Fruit fly (Drosophila melanogaster): ENCODE measurements around the gene Ir75a.
A peak's percentile ranks its signal among the peaks of the same experiment; 100 is the strongest.

Ir75a gene

dm6 chr3L:17846169-17846981, 28.7 kb upstream of the Ir75a start, which contains the start of the genes MED19 and CG7430 (continued):
- TF ChIP-seq Hr38 (GFP tag; optimal IDR thresholded peaks at IDR 0.05) (no peak), Hr4 (GFP tag; optimal IDR thresholded peaks at IDR 0.05) (no peak), CG16779 (tag; optimal IDR thresholded peaks at IDR 0.05) (no peak), dsx (GFP tag; optimal IDR thresholded peaks at IDR 0.05; ENCODE audit: poor library complexity, severe bottlenecking) (no peak), Eip78C (GFP tag) (peak; percentile 56), Gug (GFP tag; IDR thresholded peaks at IDR 0.05) (no peak), CG6276 (GFP tag; optimal IDR thresholded peaks at IDR 0.05) (no peak), Lpt (GFP tag; optimal IDR thresholded peaks at IDR 0.05) (no peak), CG11762 (GFP tag; optimal IDR thresholded peaks at IDR 0.05; ENCODE audit: insufficient read depth) (no peak), fd85E (GFP tag; optimal IDR thresholded peaks at IDR 0.05) (no peak), eg (GFP tag; IDR thresholded peaks at IDR 0.05) (peak; percentile 29; the same call in 1 of the 3 replicates), net (GFP tag; optimal IDR thresholded peaks at IDR 0.05) (no peak), CG10669 (GFP tag; optimal IDR thresholded peaks at IDR 0.05) (no peak), CG11902 (GFP tag; optimal IDR thresholded peaks at IDR 0.05) (no peak), Ets96B (tag; optimal IDR thresholded peaks at IDR 0.05) (no peak), CG6808 (GFP tag; optimal IDR thresholded peaks at IDR 0.05) (no peak), Met (GFP tag; optimal IDR thresholded peaks at IDR 0.05) (no peak), CG7368 (GFP tag; optimal IDR thresholded peaks at IDR 0.05) (no peak), CG6792 (GFP tag; optimal IDR thresholded peaks at IDR 0.05) (no peak), CG15336 (GFP tag; IDR thresholded peaks at IDR 0.05) (peak; percentile 51; the same call in 1 of the 2 replicates), Eip75B (GFP tag; optimal IDR thresholded peaks at IDR 0.05) (no peak), ss (GFP tag; optimal IDR thresholded peaks at IDR 0.05) (peak in 1 of 2 experiments; percentile 64), fkh (GFP tag; optimal IDR thresholded peaks at IDR 0.05) (no peak), svp (GFP tag) (peak; percentile 69), Sox15 (GFP tag; optimal IDR thresholded peaks at IDR 0.05) (no peak)

DNA sequence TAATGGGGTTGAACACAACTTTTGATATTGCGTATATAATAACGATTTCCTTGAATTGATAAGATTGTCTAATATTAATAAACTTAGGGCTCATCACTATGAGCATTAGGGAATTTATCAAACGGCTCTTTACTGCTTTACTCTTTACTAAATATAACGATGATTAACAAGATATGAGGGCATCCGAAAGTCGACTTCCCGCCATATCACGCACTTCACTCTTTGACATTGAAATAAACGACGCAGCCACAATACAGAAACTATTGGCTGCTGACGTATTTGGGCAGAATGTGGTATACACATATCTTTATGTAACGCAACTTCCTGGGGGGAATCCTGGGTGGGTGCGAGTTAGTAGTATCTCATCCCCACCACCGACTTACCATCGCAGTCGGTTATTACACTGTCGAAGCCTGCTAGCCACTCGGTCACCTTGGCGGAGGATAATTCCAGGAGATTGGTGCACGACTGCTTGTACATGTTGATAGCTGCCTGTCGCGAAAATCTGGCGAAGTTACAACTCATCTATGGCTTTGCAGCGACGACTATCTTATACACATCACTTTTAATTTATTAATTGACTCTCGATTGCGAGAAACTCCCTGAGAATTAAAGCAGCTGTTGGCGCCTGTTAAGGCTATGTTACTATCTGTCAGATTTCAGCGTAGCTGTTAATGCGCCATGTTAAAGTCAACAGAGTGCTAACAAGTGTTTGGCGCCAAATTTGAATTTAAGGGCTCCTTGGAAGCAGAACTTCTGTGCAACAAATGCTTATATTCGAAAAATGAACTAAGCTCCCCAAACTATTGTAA, 25.4 kb upstream of the Ir75a start, which contains the start of gene CG5567:
Gene CG5567 (minus strand): TSS at position 653 of the 812 bp plus-strand sequence.
- TF ChIP-seq Eip78C (GFP tag) (peak; percentile 56), CG11294 (GFP tag; IDR thresholded peaks at IDR 0.05) (no peak), cyc (GFP tag; optimal IDR thresholded peaks at IDR 0.05) (no peak), CG32006 (GFP tag; optimal IDR thresholded peaks at IDR 0.05) (peak; percentile 28), achi (GFP tag; optimal IDR thresholded peaks at IDR 0.05) (peak; percentile 98), svp (GFP tag) (peak; percentile 72), eg (GFP tag; IDR thresholded peaks at IDR 0.05) (peak; percentile 33; the same call in 1 of the 3 replicates), Hr38 (GFP tag; optimal IDR thresholded peaks at IDR 0.05) (no peak), Sox14 (GFP tag; optimal IDR thresholded peaks at IDR 0.05) (peak; percentile 14), OdsH (GFP tag; optimal IDR thresholded peaks at IDR 0.05) (no peak), esn (GFP tag; optimal IDR thresholded peaks at IDR 0.05) (peak; percentile 16), Eip75B (GFP tag; optimal IDR thresholded peaks at IDR 0.05) (no peak), CG3032 (tag; optimal IDR thresholded peaks at IDR 0.05) (peak; percentile 74)

dm6 chr3L:17841085-17841606, 23.4 kb upstream of the Ir75a start, which contains the start of gene CG5577:
Gene CG5577, minus strand, starts transcription at chr3L:17841427.
- TF ChIP-seq esn (GFP tag; optimal IDR thresholded peaks at IDR 0.05) (no peak), vri (GFP tag; optimal IDR thresholded peaks at IDR 0.05) (peak; percentile 42), Sox102F (GFP tag; optimal IDR thresholded peaks at IDR 0.05) (peak; percentile 48), Eip78C (GFP tag) (peak; percentile 63), Hr4 (GFP tag; optimal IDR thresholded peaks at IDR 0.05) (peak; percentile 13), CG16779 (tag; optimal IDR thresholded peaks at IDR 0.05) (peak; percentile 8), CG8632 (GFP tag; optimal IDR thresholded peaks at IDR 0.05) (peak; percentile 8), Met (GFP tag; optimal IDR thresholded peaks at IDR 0.05) (peak; percentile 29), CG3919 (GFP tag; optimal IDR thresholded peaks at IDR 0.05) (peak; percentile 18), CG34406 (GFP tag; optimal IDR thresholded peaks at IDR 0.05) (peak; percentile 3), fd85E (GFP tag; optimal IDR thresholded peaks at IDR 0.05) (no peak), dac (GFP tag; optimal IDR thresholded peaks at IDR 0.05) (no peak), CG11762 (GFP tag; optimal IDR thresholded peaks at IDR 0.05; ENCODE audit: insufficient read depth) (no peak), eg (GFP tag; IDR thresholded peaks at IDR 0.05) (peak; percentile 6; the same call in 1 of the 3 replicates), svp (GFP tag) (peak; percentile 95), Sox14 (GFP tag; optimal IDR thresholded peaks at IDR 0.05) (peak; percentile 32), CG8319 (GFP tag; optimal IDR thresholded peaks at IDR 0.05) (no peak), pdm3 (GFP tag; optimal IDR thresholded peaks at IDR 0.05) (peak; percentile 13), achi (GFP tag; optimal IDR thresholded peaks at IDR 0.05) (no peak)

All from whole organism, prepupa.